Comparison of ENCODE assay signal across 1 fruit fly cellular context in genomic region chr3L:15689518-15689917, dm6.
TF ChIP-seq lines count a peak whose summit lies in the region.

No protein-coding gene starts in this region.

TF ChIP-seq in whole organism, embryonic, 481 proteins besides CTCF, POLR2A, EP300 and RAD21 (continued from another document):
- TF ChIP-seq bab2 (GFP tag; optimal IDR thresholded peaks at IDR 0.05; lab: Kevin White, UChicago), result peak; percentile 9
- 0 out of 2 replicates have a peak, but pooled peaks have one; percentile 11 for TF ChIP-seq HLH3B (GFP tag; IDR thresholded peaks at IDR 0.05; lab: Robert Waterston, UW)
- no peak for TF ChIP-seq CG16813 (GFP tag; IDR thresholded peaks at IDR 0.05; lab: Robert Waterston, UW; ENCODE audit: partially characterized antibody)
- peak; percentile 18 for TF ChIP-seq CG17385 (GFP tag; optimal IDR thresholded peaks at IDR 0.05; lab: Kevin White, UChicago)
- no peak for TF ChIP-seq Hr3 (GFP tag; optimal IDR thresholded peaks at IDR 0.05; lab: Kevin White, UChicago)
- TF ChIP-seq dpn (GFP tag; optimal IDR thresholded peaks at IDR 0.05; lab: Kevin White, UChicago), result peak in 1 of 2 experiments; percentile 7
- TF ChIP-seq luna (GFP tag; optimal IDR thresholded peaks at IDR 0.05; lab: Kevin White, UChicago), result peak; percentile 40
- peak; percentile 17 for TF ChIP-seq CG12769 (tag; optimal IDR thresholded peaks at IDR 0.05; lab: Kevin White, UChicago)
- TF ChIP-seq wor (GFP tag; IDR thresholded peaks at IDR 0.05; lab: Robert Waterston, UW), result no peak
- peak; percentile 50 for TF ChIP-seq fd102C (GFP tag; optimal IDR thresholded peaks at IDR 0.05; lab: Kevin White, UChicago)
- peak; percentile 54 for TF ChIP-seq CG13296 (GFP tag; optimal IDR thresholded peaks at IDR 0.05; lab: Kevin White, UChicago)
- TF ChIP-seq psq (GFP tag; optimal IDR thresholded peaks at IDR 0.05; lab: Kevin White, UChicago), result no peak
- peak; percentile 30; the same call in 1 of the 2 replicates for TF ChIP-seq E2f2 (GFP tag; IDR thresholded peaks at IDR 0.05; lab: Robert Waterston, UW)
- TF ChIP-seq CG12942 (GFP tag; optimal IDR thresholded peaks at IDR 0.05; lab: Kevin White, UChicago), result no peak
- peak; percentile 20 for TF ChIP-seq CG18619 (GFP tag; optimal IDR thresholded peaks at IDR 0.05; lab: Kevin White, UChicago)
- peak; percentile 41 for TF ChIP-seq B-H2 (GFP tag; optimal IDR thresholded peaks at IDR 0.05; lab: Kevin White, UChicago)
- peak; percentile 33 for TF ChIP-seq fd3F (GFP tag; optimal IDR thresholded peaks at IDR 0.05; lab: Kevin White, UChicago)
- TF ChIP-seq CG6813 (GFP tag; optimal IDR thresholded peaks at IDR 0.05; lab: Kevin White, UChicago), result peak; percentile 52
- TF ChIP-seq lov (optimal IDR thresholded peaks at IDR 0.05; lab: Kevin White, UChicago), result no peak
- 0 out of 3 replicates have a peak, but pooled peaks have one; percentile 47 for TF ChIP-seq lov (GFP tag; IDR thresholded peaks at IDR 0.05; lab: Robert Waterston, UW)
- TF ChIP-seq Fer3 (tag; optimal IDR thresholded peaks at IDR 0.05; lab: Kevin White, UChicago), result peak; percentile 17
- no peak for TF ChIP-seq CG1233 (GFP tag; optimal IDR thresholded peaks at IDR 0.05; lab: Kevin White, UChicago)
